Worm (Caenorhabditis elegans): Measurements from ENCODE around the gene F14H12.2.

DNA sequence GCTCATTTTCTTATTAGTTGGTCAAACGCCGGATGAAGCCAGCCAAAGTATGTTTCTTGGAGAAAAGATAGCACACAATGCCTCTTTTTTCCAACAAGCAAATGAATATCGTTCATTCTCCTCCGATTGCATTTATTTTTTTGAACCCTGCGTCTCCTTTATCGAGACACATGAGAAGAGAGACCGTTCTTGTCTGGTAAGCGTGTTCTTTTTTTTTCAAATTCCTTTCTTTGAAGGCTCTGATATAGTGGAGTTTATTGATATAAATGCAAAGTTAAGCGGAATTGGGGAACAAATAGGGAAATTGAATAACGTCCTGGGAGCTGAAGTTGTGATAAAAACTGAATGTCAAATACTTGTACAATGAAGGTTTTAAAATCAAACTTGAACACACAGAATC, 12.2 kb downstream of the F14H12.2 start, which contains the start of gene F14H12.7:
- TF ChIP-seq pha-4 (tag; optimal IDR thresholded peaks at IDR 0.05) (no peak), elt-3 (tag; optimal IDR thresholded peaks at IDR 0.05) (no peak), snpc-4 (tag; optimal IDR thresholded peaks at IDR 0.05) (no peak), elt-1 (tag; optimal IDR thresholded peaks at IDR 0.05; ENCODE audit: borderline replicate concordance, insufficient read depth) (no peak), mep-1 (tag; optimal IDR thresholded peaks at IDR 0.05) (no peak)

All from whole organism, mixed stage, embryonic.